Fruit fly (Drosophila melanogaster) whole organism: Measurements from ENCODE around the gene CG9521.

ENCODE experiments used
- CG8478 ChIP-seq: fragments of >200 bp; optimal IDR thresholded peaks from 2 replicates; lab custom pipeline; 2018; ENCODE audit warnings: inconsistent platforms
- Dll ChIP-seq: fragments of >200 bp; optimal IDR thresholded peaks from 2 replicates; lab custom pipeline; 2017
- EcR ChIP-seq, 2 experiments: fragments of >200 bp; optimal IDR thresholded peaks; 2 replicates each; lab custom pipeline; 2017; ENCODE audit warnings: missing biosample characterization in 2 of 2, missing genetic modification characterization in 2 of 2, missing genetic modification reagents in 2 of 2
- pan ChIP-seq: fragments of >200 bp; optimal IDR thresholded peaks from 2 replicates; lab custom pipeline; 2017
- psq ChIP-seq: fragments of >200 bp; optimal IDR thresholded peaks from 2 replicates; lab custom pipeline; 2017
- usp ChIP-seq: fragments of >200 bp; optimal IDR thresholded peaks from 2 replicates; lab custom pipeline; 2017; ENCODE audit warnings: missing biosample characterization, missing genetic modification characterization, mixed read lengths

The CG9521 gene

DNA sequence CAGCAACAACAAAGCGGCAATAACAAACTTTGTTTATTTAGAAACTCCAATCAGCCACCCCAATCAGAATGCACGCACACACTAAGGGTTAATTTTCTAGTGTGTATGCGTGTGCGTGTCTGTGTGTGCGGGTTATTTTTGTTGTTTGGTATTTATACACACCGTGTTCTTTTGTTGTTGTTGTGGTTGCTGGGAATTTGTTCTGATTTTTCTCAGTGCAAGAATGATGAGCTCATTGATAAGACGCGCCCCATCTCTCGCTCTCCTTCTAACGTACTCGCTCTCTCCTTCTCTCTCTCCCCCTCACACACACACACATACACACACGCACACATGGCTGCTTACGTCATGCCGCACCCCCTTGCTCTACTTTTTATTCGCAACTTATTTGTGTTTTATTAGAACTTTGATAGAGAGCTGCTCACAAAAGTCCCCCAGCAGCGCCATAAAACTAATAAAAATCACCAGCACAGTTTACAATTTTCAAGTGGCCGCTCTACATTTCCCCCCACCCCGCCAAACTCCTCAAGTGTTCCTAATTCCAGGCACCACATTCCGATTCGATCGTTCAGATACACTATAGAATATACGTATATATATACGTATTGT lies 13.2 kb downstream of the CG9521 start:
- no peak for TF ChIP-seq psq
- no peak for TF ChIP-seq CG8478
- TF ChIP-seq Dll (lab: Kevin White, UChicago): no peak
- TF ChIP-seq usp: no peak
- TF ChIP-seq EcR (GFP tag; optimal IDR thresholded peaks at IDR 0.05; lab: Kevin White, UChicago): no peak
- no peak for TF ChIP-seq pan (lab: Kevin White, UChicago)

DNA sequence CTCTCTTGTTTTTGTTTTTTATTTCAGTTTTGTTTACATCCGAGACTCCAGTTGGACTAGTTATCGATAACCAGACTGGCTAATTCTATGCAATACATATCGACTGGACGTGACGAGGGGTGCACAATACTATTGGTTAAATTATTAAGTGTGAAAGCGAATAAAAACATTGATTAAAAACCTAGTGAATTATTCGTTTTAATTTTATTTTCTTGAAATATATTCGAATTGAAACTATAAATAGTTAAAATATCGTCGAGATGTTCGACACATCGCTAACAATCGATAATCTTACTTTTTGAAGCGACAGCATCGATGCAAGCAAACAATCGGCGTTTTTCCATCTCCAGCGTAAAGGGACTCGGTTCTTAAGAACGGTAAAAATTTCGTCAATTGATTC lies 14.0 kb downstream of the CG9521 start, which contains the start of the genes CG32590 and Flo2:
Gene CG32590, minus strand, starts transcription at position 60 of the 400 bp plus-strand sequence.
Gene Flo2, plus strand, starts transcription at position 330 of the 400 bp plus-strand sequence.
- TF ChIP-seq psq (no peak), usp (no peak), Dll (lab: Kevin White, UChicago) (no peak), EcR (GFP tag; optimal IDR thresholded peaks at IDR 0.05; lab: Kevin White, UChicago) (no peak), pan (lab: Kevin White, UChicago) (no peak), CG8478 (no peak)

DNA sequence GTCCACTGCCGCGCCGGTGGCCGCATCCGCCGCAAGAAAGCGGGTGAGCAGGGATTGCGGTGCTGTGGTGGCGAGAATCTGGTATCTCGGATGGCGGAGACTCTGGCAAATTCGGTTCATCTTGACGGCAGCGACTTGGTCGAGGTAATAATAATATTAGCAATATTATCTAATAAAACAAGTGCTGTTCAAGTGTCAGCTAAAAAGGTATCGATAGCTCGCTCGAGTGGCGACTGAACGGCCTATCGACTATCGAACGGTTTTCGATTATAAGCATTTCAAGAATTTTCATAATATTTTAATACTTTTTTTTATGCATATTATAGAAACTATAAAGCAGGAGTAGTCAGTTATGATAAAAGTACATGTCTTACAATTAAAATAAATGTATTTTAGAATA lies 15.1 kb downstream of the CG9521 start, which contains the start of gene Grx5:
Gene Grx5, minus strand, starts transcription at position 216 of the 400 bp plus-strand sequence.
- no peak for TF ChIP-seq CG8478
- no peak for TF ChIP-seq usp
- no peak for TF ChIP-seq Dll (lab: Kevin White, UChicago)
- TF ChIP-seq EcR (GFP tag; optimal IDR thresholded peaks at IDR 0.05; lab: Kevin White, UChicago): no peak
- no peak for TF ChIP-seq psq

DNA sequence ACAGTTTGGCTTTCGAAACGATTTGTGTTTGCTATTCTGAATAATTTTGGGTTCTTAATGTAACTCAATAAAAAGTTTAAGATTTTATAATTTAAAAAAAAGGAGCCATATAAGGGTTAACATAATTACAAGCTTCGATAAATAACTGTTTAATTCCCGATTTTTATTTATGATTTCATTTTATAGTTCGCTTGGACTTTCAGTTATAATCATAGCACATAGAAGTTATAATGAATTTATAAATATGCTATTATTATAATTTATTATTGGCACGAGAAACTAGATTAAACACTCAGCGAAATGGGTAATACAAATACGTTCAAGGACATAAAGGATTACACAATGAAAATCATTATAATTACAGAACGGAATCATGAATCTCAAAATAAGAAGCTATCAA lies 16.6 kb downstream of the CG9521 start, which contains the start of gene CG14410:
Gene CG14410, plus strand, starts transcription at position 301 of the 400 bp plus-strand sequence.
- TF ChIP-seq Dll (lab: Kevin White, UChicago): no peak
- TF ChIP-seq psq: no peak

DNA sequence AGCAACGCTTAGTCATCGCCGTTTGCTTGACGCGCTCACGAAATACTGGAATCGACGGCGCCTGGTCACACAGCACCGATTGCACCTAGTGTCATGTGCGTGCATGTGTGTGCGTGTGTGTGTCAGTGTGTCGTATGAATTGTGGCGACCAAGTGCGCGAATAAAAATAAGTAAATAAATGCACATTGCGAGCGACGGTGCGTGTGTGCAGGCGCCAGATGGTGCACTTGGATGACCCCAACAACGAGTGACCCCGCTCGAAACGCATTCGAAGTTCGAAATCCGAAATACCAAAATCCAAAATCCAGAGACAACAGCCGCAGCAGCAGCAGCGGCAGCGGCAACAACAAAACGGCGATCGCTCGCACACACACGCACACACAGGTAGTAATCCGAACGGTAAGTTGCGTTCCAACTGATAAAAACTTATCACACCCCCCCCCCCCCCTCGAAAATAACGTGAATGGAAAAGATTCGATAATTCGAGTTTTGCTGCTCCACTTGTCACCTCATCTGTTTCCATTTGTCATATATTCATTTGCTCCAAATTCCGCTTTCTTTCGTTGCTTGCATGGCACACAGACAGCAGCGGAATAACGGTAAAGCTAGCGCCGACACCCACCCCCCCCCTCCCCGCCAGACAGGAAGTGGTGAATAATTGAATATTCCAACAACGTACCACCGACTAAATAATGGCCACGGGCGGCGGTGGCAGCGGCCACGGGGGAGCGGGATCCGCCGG lies 20.3 kb downstream of the CG9521 start, which contains the start of gene CG14411:
Gene CG14411, plus strand, starts transcription at position 86 of the 742 bp plus-strand sequence.
- no peak for TF ChIP-seq EcR (GFP tag; optimal IDR thresholded peaks at IDR 0.05; lab: Kevin White, UChicago)
- no peak for TF ChIP-seq psq
- TF ChIP-seq usp: no peak
- TF ChIP-seq Dll (lab: Kevin White, UChicago): no peak
- TF ChIP-seq CG8478: no peak
- TF ChIP-seq pan (lab: Kevin White, UChicago): no peak

DNA sequence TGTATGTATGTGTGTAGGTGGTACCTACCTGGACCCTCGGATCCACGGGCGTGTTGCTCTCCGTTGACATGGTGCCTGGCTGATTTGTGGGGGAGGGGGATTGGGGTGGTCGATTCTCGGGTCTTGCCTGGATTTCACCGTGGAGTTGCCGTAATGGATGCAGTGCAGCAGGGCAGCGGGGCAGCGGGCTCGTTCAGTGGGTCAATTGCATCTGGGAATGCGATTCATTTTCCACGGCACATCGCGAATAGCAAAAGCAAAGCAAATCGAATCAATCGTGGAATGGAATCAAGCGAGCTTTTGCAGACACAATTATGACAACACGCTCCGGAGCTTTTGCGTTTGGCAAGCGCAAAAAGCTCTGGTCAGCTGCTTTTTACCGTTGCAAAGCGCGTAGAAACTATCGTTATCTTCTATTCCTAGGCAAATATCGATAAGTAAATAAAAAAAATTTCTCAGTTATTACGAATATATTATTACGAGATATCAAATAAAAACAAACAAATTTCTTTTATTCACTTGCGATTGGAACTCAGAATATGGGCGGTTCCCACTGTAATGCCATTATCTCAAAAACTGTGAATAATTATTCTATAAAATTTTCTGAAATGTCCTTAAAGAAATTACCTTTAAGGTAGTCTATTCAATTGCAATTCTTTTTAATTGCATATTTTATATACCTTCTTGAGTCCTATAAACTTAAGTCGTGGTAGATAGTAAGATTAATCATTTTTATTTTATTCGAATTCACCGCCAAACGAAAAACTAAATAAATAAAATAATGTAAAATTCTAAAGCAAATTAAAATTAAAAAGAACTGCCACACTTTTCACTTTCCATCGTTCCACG lies 21.1 kb downstream of the CG9521 start, which contains the start of gene CG14408:
Gene CG14408, minus strand, starts transcription at position 321 of the 849 bp plus-strand sequence.
- TF ChIP-seq CG8478 (no peak), psq (no peak), EcR (GFP tag; optimal IDR thresholded peaks at IDR 0.05; lab: Kevin White, UChicago) (no peak), pan (lab: Kevin White, UChicago) (no peak), Dll (lab: Kevin White, UChicago) (no peak), usp (no peak)

DNA sequence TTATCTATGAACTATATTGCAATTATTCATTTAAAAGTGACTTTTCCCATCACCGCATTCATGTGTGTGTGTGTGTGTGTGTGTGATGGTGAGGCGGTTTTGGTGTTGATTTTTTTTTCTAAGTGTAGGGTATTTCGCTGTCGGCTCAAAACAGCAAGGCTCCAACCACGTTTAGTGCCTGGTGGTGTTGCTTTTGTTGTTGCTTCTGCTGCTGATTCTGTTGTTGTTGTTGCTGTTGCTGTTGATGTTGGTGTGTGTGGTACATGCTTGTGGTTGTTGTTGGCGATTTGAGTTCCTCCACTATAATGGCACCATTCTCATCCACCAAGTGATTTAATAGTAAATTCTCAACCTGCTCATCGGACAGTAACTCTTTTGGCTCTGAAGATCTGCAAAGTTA lies 25.4 kb downstream of the CG9521 start:
- TF ChIP-seq pan (lab: Kevin White, UChicago) (no peak), EcR (GFP tag; optimal IDR thresholded peaks at IDR 0.05; lab: Kevin White, UChicago) (no peak), psq (no peak), CG8478 (no peak), usp (no peak), Dll (lab: Kevin White, UChicago) (no peak)

DNA sequence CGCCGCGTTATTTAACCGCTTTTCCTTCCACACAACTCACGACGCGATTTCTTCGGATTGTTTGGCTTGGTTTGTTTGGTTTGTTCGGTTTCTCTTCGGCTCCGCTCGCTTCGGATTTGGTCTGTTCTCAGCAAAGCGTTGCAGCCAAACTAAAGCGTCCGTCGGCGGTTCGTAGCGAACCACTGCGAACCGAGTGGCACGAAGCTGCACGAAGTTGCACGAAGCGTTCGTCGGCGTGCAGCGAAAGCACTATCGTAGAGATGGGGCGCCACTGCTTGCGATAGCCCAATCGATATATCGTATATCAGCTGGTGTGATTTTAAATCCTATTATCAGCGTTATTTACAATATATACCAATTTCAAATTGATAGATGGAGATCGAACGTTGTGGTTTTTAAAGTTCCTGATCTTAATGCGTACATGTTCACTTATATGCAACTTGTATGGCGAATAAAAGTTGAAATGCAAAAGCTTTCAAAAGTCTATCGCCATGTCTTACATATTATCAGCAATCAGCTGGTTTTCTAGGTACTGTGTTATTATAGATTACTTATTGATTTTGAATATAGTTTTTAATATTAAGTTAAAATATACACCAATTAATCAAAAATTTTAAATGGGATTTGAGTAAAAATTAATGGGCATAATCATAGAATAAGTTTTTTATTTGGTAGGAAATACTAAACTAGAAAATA lies 27.0 kb downstream of the CG9521 start, which contains the start of gene rut:
Gene rut, minus strand, starts transcription at position 152 of the 696 bp plus-strand sequence.
- TF ChIP-seq pan (lab: Kevin White, UChicago) (no peak), usp (no peak), Dll (lab: Kevin White, UChicago) (no peak), CG8478 (no peak), psq (no peak)

DNA sequence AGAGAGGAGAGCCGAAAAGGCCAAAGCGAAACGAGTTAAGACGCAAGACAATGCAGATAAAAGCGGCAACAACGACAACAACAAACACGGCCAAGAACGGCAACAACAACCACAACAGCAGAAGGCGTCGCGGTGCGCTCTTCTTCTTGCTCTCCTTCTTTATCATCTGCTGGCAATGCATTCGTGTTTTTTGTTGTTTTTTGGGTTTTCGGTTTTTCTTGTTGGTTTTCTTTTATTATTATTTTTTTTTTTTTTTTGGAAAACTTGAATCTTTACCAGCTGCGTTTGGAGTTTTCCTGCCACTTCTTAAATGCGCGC lies 27.6 kb downstream of the CG9521 start:
- TF ChIP-seq usp: no peak
- TF ChIP-seq Dll (lab: Kevin White, UChicago): no peak
- TF ChIP-seq CG8478: no peak
- TF ChIP-seq EcR (GFP tag; optimal IDR thresholded peaks at IDR 0.05; lab: Kevin White, UChicago): no peak
- no peak for TF ChIP-seq pan (lab: Kevin White, UChicago)

DNA sequence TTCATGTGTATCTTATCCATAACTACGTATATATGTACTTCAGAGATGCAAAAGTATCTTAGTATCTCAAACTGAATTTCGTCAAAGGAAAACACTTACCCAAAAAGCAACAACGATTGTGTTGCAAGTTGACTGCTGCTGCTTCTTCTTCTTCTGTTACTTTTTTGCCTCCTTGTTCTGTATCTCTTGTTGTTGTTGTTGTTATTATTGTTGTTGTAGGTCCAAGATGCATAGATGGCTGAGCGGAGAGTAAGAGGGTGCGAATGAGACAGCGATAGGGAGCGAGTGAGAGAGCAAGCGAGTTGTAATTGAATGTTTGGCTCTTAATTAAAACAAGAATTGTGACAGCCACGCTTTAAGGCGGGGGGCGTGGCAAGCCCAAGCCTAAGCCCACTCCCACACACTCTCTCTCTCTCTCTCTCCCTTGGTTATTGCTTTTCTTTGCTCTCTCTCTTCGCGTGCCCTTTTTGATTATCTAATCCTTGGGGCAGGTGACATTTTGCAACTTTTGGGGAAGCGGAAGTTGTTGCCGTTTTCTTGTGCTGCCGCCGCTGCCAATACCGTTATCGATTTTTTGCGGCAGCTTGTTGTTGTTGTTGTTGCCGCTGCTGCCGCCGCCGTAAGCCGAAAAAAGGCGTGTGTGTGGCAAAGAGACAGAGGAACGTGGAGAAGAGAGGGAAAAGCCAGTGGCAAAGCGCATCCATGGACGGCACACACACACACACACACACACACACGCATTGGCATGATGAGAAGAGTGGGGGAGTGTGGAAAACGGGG lies 28.2 kb downstream of the CG9521 start:
- TF ChIP-seq psq: no peak
- TF ChIP-seq pan (lab: Kevin White, UChicago): no peak
- no peak for TF ChIP-seq Dll (lab: Kevin White, UChicago)
- no peak for TF ChIP-seq CG8478
- TF ChIP-seq EcR (GFP tag; optimal IDR thresholded peaks at IDR 0.05; lab: Kevin White, UChicago): no peak
- no peak for TF ChIP-seq usp

DNA sequence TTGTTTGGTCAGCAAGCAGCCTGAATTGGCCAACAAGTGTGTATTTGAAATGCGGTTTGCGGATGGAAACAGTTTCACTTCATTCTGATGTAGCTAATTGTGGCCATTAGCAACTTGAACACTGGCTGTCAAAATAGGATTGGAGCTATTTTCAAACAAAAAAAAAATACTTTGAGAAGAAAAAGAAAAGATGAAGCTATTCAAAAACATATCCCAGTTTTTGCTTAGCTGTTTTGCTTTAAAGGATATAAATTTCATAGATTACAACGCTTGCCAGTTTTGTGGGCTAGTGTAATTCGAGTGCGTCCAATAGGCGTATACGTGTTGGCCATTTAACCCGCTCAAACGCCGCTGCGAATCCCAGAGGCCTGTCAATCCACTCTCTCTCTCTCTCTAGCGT lies 40.8 kb downstream of the CG9521 start:
- no peak for TF ChIP-seq pan (lab: Kevin White, UChicago)
- TF ChIP-seq EcR (GFP tag; optimal IDR thresholded peaks at IDR 0.05; lab: Kevin White, UChicago): no peak
- TF ChIP-seq usp: no peak
- TF ChIP-seq Dll (lab: Kevin White, UChicago): no peak
- TF ChIP-seq psq: no peak
- no peak for TF ChIP-seq CG8478
